Worm (Caenorhabditis elegans): ENCODE measurements around the gene F11E6.9.

Gene F11E6.9

DNA sequence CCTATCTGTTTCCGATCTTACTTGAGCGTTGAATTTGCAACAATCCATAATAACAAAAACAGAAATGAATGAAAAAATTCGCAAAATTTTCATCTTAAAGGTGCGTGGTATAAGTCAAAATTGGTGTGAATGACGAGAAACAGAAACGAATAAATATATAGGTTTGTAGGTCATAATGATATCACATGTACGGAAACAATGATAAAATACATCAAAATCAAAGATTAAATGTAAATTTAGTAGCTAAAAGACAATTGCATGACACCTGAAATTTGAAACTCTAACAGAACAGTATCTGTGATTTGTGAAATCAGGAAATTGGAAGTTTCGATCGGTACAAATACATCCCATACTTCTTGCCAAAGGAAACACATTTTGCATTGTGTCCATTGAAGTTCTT is at the start of gene F11E6.9:
TSS of gene F11E6.9 (minus strand) at position 101 of the 400 bp plus-strand sequence.
- TF ChIP-seq lin-32 (GFP tag; optimal IDR thresholded peaks at IDR 0.05) (no peak), mep-1 (tag; optimal IDR thresholded peaks at IDR 0.05) (no peak), blmp-1 (tag; optimal IDR thresholded peaks at IDR 0.05) (no peak), ceh-83 (GFP tag; optimal IDR thresholded peaks at IDR 0.05) (no peak), drap-1 (GFP tag; optimal IDR thresholded peaks at IDR 0.05) (no peak)

DNA sequence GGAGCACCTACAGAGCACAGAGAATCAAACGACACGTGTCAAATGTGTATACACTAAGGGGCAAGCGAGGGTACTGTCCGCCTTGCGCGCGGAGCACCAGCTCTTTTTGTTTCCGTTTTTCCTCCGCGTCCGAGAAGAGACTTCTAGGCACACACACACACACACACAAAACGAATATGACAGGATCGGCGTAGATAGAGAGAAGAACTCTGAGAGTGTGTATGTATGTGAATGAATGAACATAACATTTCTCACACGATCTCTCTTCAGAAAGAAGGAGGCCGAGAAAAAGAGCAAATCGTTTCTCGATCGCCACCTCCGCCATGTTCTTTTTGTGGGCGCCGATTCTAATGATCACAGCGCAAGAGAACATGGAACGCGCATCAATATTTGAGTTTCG is 15.5 kb upstream of the F11E6.9 start, which contains the start of gene nas-6:
TSS of gene nas-6 (minus strand) at position 101 of the 400 bp plus-strand sequence.
- TF ChIP-seq zip-8 (tag; optimal IDR thresholded peaks at IDR 0.05) (no peak), nhr-2 (tag; optimal IDR thresholded peaks at IDR 0.05) (no peak), pha-4 (tag; optimal IDR thresholded peaks at IDR 0.05) (peak; percentile 11), unc-39 (tag; optimal IDR thresholded peaks at IDR 0.05) (no peak)

ce11 chrIV:17483230-17483629 is 8.1 kb upstream of the F11E6.9 start, which contains the start of gene rabr-2:
Gene rabr-2 (minus strand): TSS chrIV:17483330.
- TF ChIP-seq ham-2 (GFP tag; optimal IDR thresholded peaks at IDR 0.05) (no peak), sptf-1 (tag; optimal IDR thresholded peaks at IDR 0.05) (no peak), drap-1 (GFP tag; optimal IDR thresholded peaks at IDR 0.05) (no peak), cnd-1 (tag; optimal IDR thresholded peaks at IDR 0.05) (no peak), blmp-1 (tag; optimal IDR thresholded peaks at IDR 0.05) (no peak), ces-1 (GFP tag; optimal IDR thresholded peaks at IDR 0.05) (no peak), ztf-11 (tag; optimal IDR thresholded peaks at IDR 0.05) (no peak), nhr-12 (tag; optimal IDR thresholded peaks at IDR 0.05) (no peak), unc-39 (tag; optimal IDR thresholded peaks at IDR 0.05) (no peak), bed-3 (GFP tag; optimal IDR thresholded peaks at IDR 0.05) (no peak), lsy-2 (tag; optimal IDR thresholded peaks at IDR 0.05) (no peak), unc-120 (tag; optimal IDR thresholded peaks at IDR 0.05; ENCODE audit: poor library complexity, severe bottlenecking) (no peak), M03D4.4 (tag; optimal IDR thresholded peaks at IDR 0.05) (no peak), mep-1 (tag; optimal IDR thresholded peaks at IDR 0.05) (no peak), snpc-4 (tag; optimal IDR thresholded peaks at IDR 0.05) (no peak), nhr-2 (tag; optimal IDR thresholded peaks at IDR 0.05) (no peak), unc-62 (GFP tag; optimal IDR thresholded peaks at IDR 0.05) (no peak), lin-13 (tag; optimal IDR thresholded peaks at IDR 0.05) (no peak)

DNA sequence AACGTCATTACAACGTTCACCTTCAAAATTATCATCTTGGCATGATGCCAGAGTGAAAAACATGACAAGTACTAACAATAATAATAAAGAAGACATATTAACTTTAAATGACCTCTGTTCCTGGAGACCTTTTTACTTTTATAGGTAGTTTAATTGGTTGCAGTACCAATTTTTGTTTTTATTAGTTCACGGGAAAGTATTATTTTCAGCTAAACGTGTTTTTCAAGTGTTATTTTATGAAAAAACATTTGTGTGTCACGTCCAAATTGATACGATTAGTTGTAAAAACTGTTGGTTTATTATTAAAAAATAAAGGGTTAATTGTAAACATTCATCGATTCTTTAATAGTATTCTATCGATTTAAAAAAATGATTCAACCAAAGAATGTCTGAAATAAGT is 601 bp upstream of the F11E6.9 start, which contains the start of gene grl-24:
TSS of gene grl-24 (minus strand) at position 101 of the 400 bp plus-strand sequence.
- TF ChIP-seq pha-4 (tag; optimal IDR thresholded peaks at IDR 0.05): no peak
- TF ChIP-seq nhr-28 (tag; optimal IDR thresholded peaks at IDR 0.05): no peak
- TF ChIP-seq lin-13 (tag; optimal IDR thresholded peaks at IDR 0.05): no peak
- no peak for TF ChIP-seq ceh-83 (GFP tag; optimal IDR thresholded peaks at IDR 0.05)
- TF ChIP-seq nhr-76 (tag; optimal IDR thresholded peaks at IDR 0.05): no peak
- no peak for TF ChIP-seq sem-2 (GFP tag; optimal IDR thresholded peaks at IDR 0.05)
- TF ChIP-seq sptf-1 (tag; optimal IDR thresholded peaks at IDR 0.05): no peak
- TF ChIP-seq ceh-43 (GFP tag; optimal IDR thresholded peaks at IDR 0.05): no peak
- TF ChIP-seq bed-3 (GFP tag; optimal IDR thresholded peaks at IDR 0.05): no peak

ce11 chrIV:17474047-17474446 is 1.1 kb downstream of the F11E6.9 start:
- TF ChIP-seq nhr-237 (tag; optimal IDR thresholded peaks at IDR 0.05) (no peak), pha-4 (tag; optimal IDR thresholded peaks at IDR 0.05) (no peak), M03D4.4 (tag; optimal IDR thresholded peaks at IDR 0.05) (no peak), unc-39 (tag; optimal IDR thresholded peaks at IDR 0.05) (no peak), lsy-2 (tag; optimal IDR thresholded peaks at IDR 0.05) (no peak), bed-3 (GFP tag; optimal IDR thresholded peaks at IDR 0.05) (no peak), zip-8 (tag; optimal IDR thresholded peaks at IDR 0.05) (no peak), cnd-1 (tag; optimal IDR thresholded peaks at IDR 0.05) (no peak), ceh-83 (GFP tag; optimal IDR thresholded peaks at IDR 0.05) (no peak), drap-1 (GFP tag; optimal IDR thresholded peaks at IDR 0.05) (no peak), snpc-4 (tag; optimal IDR thresholded peaks at IDR 0.05) (no peak)

DNA sequence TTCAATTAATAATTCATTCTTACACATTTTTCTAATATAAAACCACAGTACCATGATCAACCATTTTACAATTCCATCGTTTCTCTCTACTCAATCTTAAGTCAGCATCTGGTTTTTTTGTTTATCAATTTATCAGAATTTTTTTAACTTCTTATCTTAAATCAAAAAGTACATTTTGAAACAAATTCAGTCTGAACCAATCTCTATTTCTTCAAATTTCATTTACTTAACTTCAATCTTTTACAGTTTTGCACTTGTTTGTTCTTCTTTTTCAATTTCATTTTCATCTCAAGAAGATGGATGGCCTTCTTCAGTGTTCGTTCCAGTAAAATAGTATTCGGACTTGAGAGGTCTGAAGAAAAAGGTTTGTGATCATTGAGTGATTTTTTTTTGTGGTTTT is 2.1 kb downstream of the F11E6.9 start, which contains the start of gene gba-3:
TSS of gene gba-3 (plus strand) at position 301 of the 400 bp plus-strand sequence.
- TF ChIP-seq nhr-2 (tag; optimal IDR thresholded peaks at IDR 0.05) (no peak), nhr-12 (tag; optimal IDR thresholded peaks at IDR 0.05) (no peak), unc-62 (GFP tag; optimal IDR thresholded peaks at IDR 0.05) (no peak), mls-2 (tag; optimal IDR thresholded peaks at IDR 0.05) (no peak), blmp-1 (tag; optimal IDR thresholded peaks at IDR 0.05) (no peak), snpc-4 (tag; optimal IDR thresholded peaks at IDR 0.05) (no peak), hlh-1 (tag; optimal IDR thresholded peaks at IDR 0.05) (no peak), sem-2 (GFP tag; optimal IDR thresholded peaks at IDR 0.05) (no peak), nhr-237 (tag; optimal IDR thresholded peaks at IDR 0.05) (no peak), lin-13 (tag; optimal IDR thresholded peaks at IDR 0.05) (no peak), pha-4 (tag; optimal IDR thresholded peaks at IDR 0.05) (no peak), tbx-8 (GFP tag; optimal IDR thresholded peaks at IDR 0.05) (no peak), sptf-1 (tag; optimal IDR thresholded peaks at IDR 0.05) (no peak), ces-1 (GFP tag; optimal IDR thresholded peaks at IDR 0.05) (no peak), elt-1 (tag; optimal IDR thresholded peaks at IDR 0.05; ENCODE audit: borderline replicate concordance, insufficient read depth) (no peak), nhr-28 (tag; optimal IDR thresholded peaks at IDR 0.05) (no peak), unc-120 (tag; optimal IDR thresholded peaks at IDR 0.05; ENCODE audit: poor library complexity, severe bottlenecking) (no peak), ztf-11 (tag; optimal IDR thresholded peaks at IDR 0.05) (no peak), ceh-43 (GFP tag; optimal IDR thresholded peaks at IDR 0.05) (no peak), ceh-39 (tag; optimal IDR thresholded peaks at IDR 0.05) (no peak)
